Worm (Caenorhabditis elegans): ENCODE results near the gene clec-203.

ce11 chrV:1120101-1120500, 32.0 kb downstream of the clec-203 start:
- TF ChIP-seq flt-1 (GFP tag; IDR thresholded peaks at IDR 0.05) (no peak), klf-2 (GFP tag; conservative IDR thresholded peaks at IDR 0.05) (no peak), ztf-23 (GFP tag; IDR thresholded peaks at IDR 0.05) (no peak), cog-1 (tag; optimal IDR thresholded peaks at IDR 0.05) (no peak), ztf-29 (GFP tag; IDR thresholded peaks at IDR 0.05) (no peak), T22C8.4 (GFP tag; IDR thresholded peaks at IDR 0.05) (no peak), tab-1 (GFP tag; IDR thresholded peaks at IDR 0.05) (no peak)

All from whole organism, midembryonic.